Worm (Caenorhabditis elegans) whole organism, L4 larva: ENCODE results near the gene Y38H8A.2.

Source experiments
- F26F4.8 ChIP-seq: fragments of 200-800 bp; sonication (Bioruptor generic); conservative IDR thresholded peaks from 2 replicates; pipeline ENCODE4 v1.3.6; 2022; ENCODE audit warnings: missing genetic modification characterization, missing compliant biosample characterization
- Y105C5A.15 ChIP-seq: fragments of 200-800 bp; sonication (Bioruptor generic); IDR thresholded peaks from 2 replicates; pipeline ENCODE4 v1.3.6; 2022; ENCODE audit warnings: missing genetic modification characterization, missing compliant biosample characterization
- lin-38 ChIP-seq: fragments of 200-800 bp; sonication (Bioruptor generic); IDR thresholded peaks from 2 replicates; pipeline ENCODE4 v1.3.6; 2022; ENCODE audit warnings: missing genetic modification reagents, missing genetic modification characterization, missing compliant biosample characterization
- nhr-11 ChIP-seq: fragments of 150-350 bp; optimal IDR thresholded peaks from 2 replicates; lab custom pipeline; 2014; ENCODE audit warnings: missing biosample characterization, missing genetic modification characterization
- snpc-4 ChIP-seq: fragments of 150-350 bp; optimal IDR thresholded peaks from 2 replicates; lab custom pipeline; 2014; ENCODE audit warnings: missing biosample characterization, missing genetic modification characterization

Y38H8A.2 gene

DNA sequence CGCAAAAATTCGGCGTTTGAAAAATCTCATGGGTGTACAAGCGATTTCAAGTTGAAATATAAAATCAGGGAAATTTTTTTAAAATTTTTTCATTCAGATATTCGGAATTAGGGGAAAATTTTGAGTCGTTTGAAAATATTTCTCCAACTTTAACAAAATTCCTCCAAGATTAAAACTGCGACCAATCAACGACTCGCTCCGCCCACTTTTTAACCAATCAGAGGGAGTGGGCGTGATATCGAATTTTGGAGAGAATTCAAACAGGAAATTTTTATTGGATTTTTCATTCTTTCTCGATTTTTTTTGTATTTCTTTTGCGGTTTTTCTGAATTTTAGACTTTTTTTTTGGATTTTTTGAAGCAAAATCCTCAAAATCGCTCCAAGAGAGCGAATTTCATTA lies 51.0 kb downstream of the Y38H8A.2 start:
- no peak for TF ChIP-seq Y105C5A.15 (GFP tag; lab: Robert Waterston, UW)
- TF ChIP-seq nhr-11 (tag; lab: Kevin White, UChicago): no peak
- no peak for TF ChIP-seq F26F4.8 (GFP tag; lab: Robert Waterston, UW)
- TF ChIP-seq snpc-4 (tag; lab: Kevin White, UChicago): no peak
- TF ChIP-seq lin-38 (GFP tag; lab: Robert Waterston, UW): no peak
